Fruit fly (Drosophila melanogaster) whole organism, embryonic: ENCODE results near the gene qless.
A peak's percentile ranks its signal among the peaks of the same experiment; 100 is the strongest.

Source experiments
- CG10959 ChIP-seq: fragments of 200-800 bp; sonication (Bioruptor generic); IDR thresholded peaks from 2 replicates; pipeline ENCODE4 v1.3.6; 2022; ENCODE audit warnings: missing biosample characterization, missing genetic modification characterization
- CG11560 ChIP-seq: fragments of 200-800 bp; sonication (Bioruptor generic); IDR thresholded peaks from 3 replicates; pipeline ENCODE4 v1.3.6; 2022; ENCODE audit warnings: missing biosample characterization, missing genetic modification characterization
- CG12236 ChIP-seq: fragments of 200-800 bp; sonication (Bioruptor generic); optimal IDR thresholded peaks from 2 replicates; lab custom pipeline; 2016; ENCODE audit warnings: missing biosample characterization, missing genetic modification characterization
- CG12299 ChIP-seq: fragments of 200-800 bp; sonication (Bioruptor generic); optimal IDR thresholded peaks from 2 replicates; lab custom pipeline; 2018; ENCODE audit warnings: missing biosample characterization, mild to moderate bottlenecking, missing genetic modification characterization
- CG12659 ChIP-seq: fragments of 200-800 bp; sonication (Bioruptor generic); optimal IDR thresholded peaks from 3 replicates; lab custom pipeline; 2017; ENCODE audit warnings: mild to moderate bottlenecking, missing biosample characterization, missing genetic modification reagents, missing genetic modification characterization
- CG13287 ChIP-seq: fragments of 200-800 bp; sonication (Bioruptor generic); IDR thresholded peaks from 2 replicates; pipeline ENCODE4 v1.3.6; 2022; ENCODE audit warnings: missing biosample characterization, missing genetic modification characterization; ENCODE audit not compliant: partially characterized antibody
- CG13424 ChIP-seq: fragments of 200-800 bp; sonication (Bioruptor generic); optimal IDR thresholded peaks from 2 replicates; lab custom pipeline; 2019; ENCODE audit warnings: missing biosample characterization, mild to moderate bottlenecking, missing genetic modification characterization, moderate library complexity
- CG14050 ChIP-seq: fragments of 200-800 bp; sonication (Bioruptor generic); IDR thresholded peaks from 3 replicates; pipeline ENCODE4 v1.3.6; 2022; ENCODE audit warnings: missing biosample characterization, missing genetic modification characterization
- CG15696 ChIP-seq: fragments of 200-800 bp; sonication (Bioruptor generic); optimal IDR thresholded peaks from 2 replicates; lab custom pipeline; 2019; ENCODE audit warnings: missing biosample characterization, mild to moderate bottlenecking, missing genetic modification characterization, moderate library complexity
- CG18599 ChIP-seq: fragments of 200-800 bp; sonication (Bioruptor generic); optimal IDR thresholded peaks from 3 replicates; lab custom pipeline; 2017; ENCODE audit warnings: missing biosample characterization, missing genetic modification characterization, mild to moderate bottlenecking, moderate library complexity, missing genetic modification reagents
- CG18619 ChIP-seq: fragments of 200-800 bp; sonication (Bioruptor generic); optimal IDR thresholded peaks from 3 replicates; lab custom pipeline; 2017; ENCODE audit warnings: missing biosample characterization, mild to moderate bottlenecking, missing genetic modification characterization
- CG2116 ChIP-seq: fragments of 200-800 bp; sonication (Bioruptor generic); optimal IDR thresholded peaks from 3 replicates; lab custom pipeline; 2018; ENCODE audit warnings: missing biosample characterization, mild to moderate bottlenecking, missing genetic modification characterization
- CG31388 ChIP-seq: fragments of 200-800 bp; sonication (Bioruptor generic); optimal IDR thresholded peaks from 2 replicates; lab custom pipeline; 2016; ENCODE audit warnings: missing biosample characterization, missing genetic modification characterization
- CG32767 ChIP-seq: fragments of 200-800 bp; sonication (Bioruptor generic); IDR thresholded peaks from 2 replicates; pipeline ENCODE4 v1.3.6; 2022; ENCODE audit warnings: missing biosample characterization, missing genetic modification characterization
- CG3995 ChIP-seq: fragments of 200-800 bp; sonication (Bioruptor generic); optimal IDR thresholded peaks from 3 replicates; lab custom pipeline; 2016; ENCODE audit warnings: missing biosample characterization, missing genetic modification characterization
- CG4328 ChIP-seq: fragments of 200-800 bp; sonication (Bioruptor generic); optimal IDR thresholded peaks from 3 replicates; lab custom pipeline; 2017; ENCODE audit warnings: missing biosample characterization, missing genetic modification reagents, missing genetic modification characterization
- CG5953 ChIP-seq: fragments of 200-800 bp; sonication (Bioruptor generic); IDR thresholded peaks from 2 replicates; pipeline ENCODE4 v1.3.6; 2022; ENCODE audit warnings: missing biosample characterization, missing genetic modification characterization
- CG7556 ChIP-seq: fragments of 200-800 bp; sonication (Bioruptor generic); optimal IDR thresholded peaks from 2 replicates; lab custom pipeline; 2017; ENCODE audit warnings: missing biosample characterization, mild to moderate bottlenecking, missing genetic modification characterization
- CG9437 ChIP-seq: fragments of 200-800 bp; sonication (Bioruptor generic); optimal IDR thresholded peaks from 2 replicates; lab custom pipeline; 2018; ENCODE audit warnings: missing biosample characterization, mild to moderate bottlenecking, missing genetic modification characterization
- Doc3 ChIP-seq: fragments of 200-800 bp; sonication (Bioruptor generic); IDR thresholded peaks from 3 replicates; pipeline ENCODE4 v1.3.6; 2022; ENCODE audit warnings: missing biosample characterization, missing genetic modification characterization; ENCODE audit not compliant: partially characterized antibody
- E2f1 ChIP-seq: fragments of 200-800 bp; sonication (Bioruptor generic); IDR thresholded peaks from 2 replicates; pipeline ENCODE4 v1.3.6; 2022; ENCODE audit warnings: missing biosample characterization, missing genetic modification characterization
- Elba2 ChIP-seq: fragments of 200-800 bp; sonication (Bioruptor generic); optimal IDR thresholded peaks from 3 replicates; lab custom pipeline; 2016; ENCODE audit warnings: missing biosample characterization, missing genetic modification characterization
- HmgZ ChIP-seq: fragments of 200-800 bp; sonication (Bioruptor generic); optimal IDR thresholded peaks from 2 replicates; lab custom pipeline; 2018; ENCODE audit warnings: missing biosample characterization, mild to moderate bottlenecking, missing genetic modification characterization
- Hr51 ChIP-seq, 2 experiments: fragments of 200-800 bp; sonication (Bioruptor generic); optimal IDR thresholded peaks; 2 replicates in 1 of 2; 3 replicates in 1 of 2; lab custom pipeline; 2016 to 2018; ENCODE audit warnings: missing biosample characterization in 2 of 2, missing genetic modification characterization in 2 of 2, mild to moderate bottlenecking in 1 of 2, moderate library complexity in 1 of 2
- Nf-YC ChIP-seq: fragments of 200-800 bp; optimal IDR thresholded peaks from 3 replicates; lab custom pipeline; 2019; ENCODE audit warnings: missing biosample characterization, mild to moderate bottlenecking, missing genetic modification characterization, moderate library complexity
- Oli ChIP-seq: fragments of 200-800 bp; sonication (Bioruptor generic); optimal IDR thresholded peaks from 2 replicates; lab custom pipeline; 2018; ENCODE audit warnings: missing biosample characterization, mild to moderate bottlenecking, missing genetic modification characterization, moderate library complexity
- Scr ChIP-seq: fragments of 200-800 bp; sonication (Bioruptor generic); IDR thresholded peaks from 2 replicates; pipeline ENCODE4 v1.3.6; 2022; ENCODE audit warnings: missing biosample characterization, missing genetic modification characterization; ENCODE audit not compliant: partially characterized antibody
- TFAM ChIP-seq: fragments of 200-800 bp; sonication (Bioruptor generic); optimal IDR thresholded peaks from 2 replicates; lab custom pipeline; 2017; ENCODE audit warnings: missing biosample characterization, missing genetic modification characterization, inconsistent platforms
- bbx ChIP-seq: fragments of 200-800 bp; sonication (Bioruptor generic); IDR thresholded peaks from 2 replicates; pipeline ENCODE4 v1.3.6; 2022; ENCODE audit warnings: missing biosample characterization, missing genetic modification characterization; ENCODE audit not compliant: partially characterized antibody
- ci ChIP-seq: fragments of 200-800 bp; sonication (Bioruptor generic); IDR thresholded peaks from 3 replicates; pipeline ENCODE4 v1.3.6; 2022; ENCODE audit warnings: missing biosample characterization, missing genetic modification characterization
- croc ChIP-seq: fragments of 200-800 bp; sonication (Bioruptor generic); conservative IDR thresholded peaks from 3 replicates; pipeline ENCODE4 v1.3.6; 2022; ENCODE audit warnings: missing biosample characterization, missing genetic modification characterization
- da ChIP-seq: fragments of 200-800 bp; sonication (Bioruptor generic); optimal IDR thresholded peaks from 2 replicates; lab custom pipeline; 2016; ENCODE audit warnings: missing biosample characterization, missing genetic modification characterization
- dan ChIP-seq: fragments of 200-800 bp; sonication (Bioruptor generic); IDR thresholded peaks from 2 replicates; pipeline ENCODE4 v1.3.6; 2022; ENCODE audit warnings: missing biosample characterization, missing genetic modification characterization
- dati ChIP-seq: fragments of 200-800 bp; sonication (Bioruptor generic); IDR thresholded peaks from 2 replicates; pipeline ENCODE4 v1.3.6; 2022; ENCODE audit warnings: missing biosample characterization, missing genetic modification characterization
- exex ChIP-seq: fragments of 200-800 bp; sonication (Bioruptor generic); optimal IDR thresholded peaks from 4 replicates; lab custom pipeline; 2018; ENCODE audit warnings: missing biosample characterization, mild to moderate bottlenecking, missing genetic modification characterization, moderate library complexity
- fd64A ChIP-seq: fragments of 200-800 bp; sonication (Bioruptor generic); optimal IDR thresholded peaks from 3 replicates; lab custom pipeline; 2018; ENCODE audit warnings: missing biosample characterization, mild to moderate bottlenecking, missing genetic modification characterization
- grn ChIP-seq: fragments of 200-800 bp; sonication (Bioruptor generic); optimal IDR thresholded peaks from 3 replicates; lab custom pipeline; 2017; ENCODE audit warnings: missing biosample characterization, missing genetic modification characterization
- gsb ChIP-seq: fragments of 200-800 bp; sonication (Bioruptor generic); IDR thresholded peaks from 2 replicates; pipeline ENCODE4 v1.3.6; 2022; ENCODE audit warnings: missing biosample characterization, missing genetic modification characterization
- gsb-n ChIP-seq: fragments of 200-800 bp; sonication (Bioruptor generic); optimal IDR thresholded peaks from 3 replicates; lab custom pipeline; 2018; ENCODE audit warnings: missing biosample characterization, mild to moderate bottlenecking, missing genetic modification characterization
- ind ChIP-seq: fragments of 200-800 bp; sonication (Bioruptor generic); optimal IDR thresholded peaks from 3 replicates; lab custom pipeline; 2016; ENCODE audit warnings: missing biosample characterization, missing genetic modification characterization
- insv ChIP-seq, 2 experiments: fragments of 200-800 bp; sonication (Bioruptor generic); optimal IDR thresholded peaks; 3 replicates each; lab custom pipeline; 2016 to 2018; ENCODE audit warnings: missing biosample characterization in 2 of 2, missing genetic modification characterization in 2 of 2
- inv ChIP-seq: fragments of 200-800 bp; sonication (Bioruptor generic); IDR thresholded peaks from 2 replicates; pipeline ENCODE4 v1.3.6; 2022; ENCODE audit warnings: missing biosample characterization, missing genetic modification characterization; ENCODE audit not compliant: partially characterized antibody
- kay ChIP-seq: fragments of 200-800 bp; sonication (Bioruptor generic); optimal IDR thresholded peaks from 2 replicates; lab custom pipeline; 2016; ENCODE audit warnings: missing biosample characterization, missing genetic modification characterization
- knrl ChIP-seq: fragments of 200-800 bp; sonication (Bioruptor generic); IDR thresholded peaks from 3 replicates; pipeline ENCODE4 v1.3.6; 2022; ENCODE audit warnings: missing biosample characterization, missing genetic modification characterization; ENCODE audit not compliant: partially characterized antibody
- lov ChIP-seq, 2 experiments: fragments of 200-800 bp in 1 of 2; fragments of >200 bp in 1 of 2; sonication (Bioruptor generic) in 1 of 2; IDR thresholded peaks in 1 of 2; optimal IDR thresholded peaks in 1 of 2; 2 replicates in 1 of 2; 3 replicates in 1 of 2; pipeline versions ENCODE4 v1.3.6 to Lab custom; 2017 to 2022; ENCODE audit warnings: missing biosample characterization in 1 of 2, missing genetic modification characterization in 1 of 2
- mam ChIP-seq: fragments of 200-800 bp; sonication (Bioruptor generic); optimal IDR thresholded peaks from 3 replicates; lab custom pipeline; 2016; ENCODE audit warnings: missing biosample characterization, missing genetic modification characterization
- peb ChIP-seq: fragments of 200-800 bp; sonication (Bioruptor generic); IDR thresholded peaks from 2 replicates; pipeline ENCODE4 v1.3.6; 2022; ENCODE audit warnings: missing biosample characterization, missing genetic modification characterization
- sens ChIP-seq: fragments of 200-800 bp; sonication (Bioruptor generic); peaks from one replicate; lab custom pipeline; 2016; ENCODE audit warnings: missing biosample characterization, missing genetic modification characterization
- ttk ChIP-seq: fragments of 200-800 bp; sonication (Bioruptor generic); IDR thresholded peaks from 2 replicates; pipeline ENCODE4 v2.1.2; 2022; ENCODE audit warnings: missing biosample characterization, missing genetic modification characterization
- zf30C ChIP-seq: fragments of 200-800 bp; sonication (Bioruptor generic); optimal IDR thresholded peaks from 3 replicates; lab custom pipeline; 2018; ENCODE audit warnings: missing biosample characterization, mild to moderate bottlenecking, missing genetic modification characterization
- zfh2 ChIP-seq: fragments of 200-800 bp; sonication (Bioruptor generic); optimal IDR thresholded peaks from 2 replicates; lab custom pipeline; 2016; ENCODE audit warnings: missing biosample characterization, missing genetic modification characterization

Gene qless

DNA sequence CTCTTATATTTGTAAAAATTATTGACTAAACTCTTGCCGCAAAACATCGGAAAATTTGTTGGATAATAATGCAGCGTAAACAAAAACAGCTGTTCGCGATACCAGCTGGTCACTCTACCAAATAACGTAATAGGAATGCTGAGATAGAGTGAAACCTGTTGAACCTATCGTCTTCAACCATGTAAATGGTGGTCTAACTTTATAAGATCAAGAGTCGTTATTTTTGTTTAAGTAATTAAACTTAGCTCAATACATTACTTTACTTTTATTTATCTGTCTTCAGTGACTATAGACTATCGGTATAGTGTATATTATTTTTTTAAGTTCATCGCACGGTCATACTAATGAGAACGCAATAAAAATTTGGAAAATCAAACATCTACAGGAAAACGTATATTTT is 2.4 kb upstream of the qless start, which contains the start of the genes CG1750 and spn-F (continued):
- TF ChIP-seq sens (GFP tag; lab: Kevin White, UChicago) (peak; percentile 60), CG10959 (GFP tag; lab: Robert Waterston, UW) (no peak), gsb (GFP tag; lab: Robert Waterston, UW) (no peak), zf30C (no peak), TFAM (GFP tag; lab: Kevin White, UChicago) (no peak), fd64A (GFP tag; lab: Kevin White, UChicago) (no peak), inv (peak; percentile 56), CG18599 (no peak), CG5953 (GFP tag; lab: Robert Waterston, UW) (no peak), CG11560 (tag; lab: Robert Waterston, UW) (no peak), Elba2 (peak; percentile 66), kay (GFP tag; lab: Kevin White, UChicago) (no peak), croc (GFP tag; lab: Robert Waterston, UW) (no peak), ci (GFP tag; lab: Robert Waterston, UW) (no peak), gsb-n (tag; lab: Kevin White, UChicago) (peak; percentile 54), CG15696 (tag; lab: Kevin White, UChicago) (no peak), CG2116 (GFP tag; lab: Kevin White, UChicago) (peak; percentile 45), insv (GFP tag; optimal IDR thresholded peaks at IDR 0.05; lab: Kevin White, UChicago) (no peak), CG12659 (GFP tag; lab: Kevin White, UChicago) (peak; percentile 30), exex (no peak), CG14050 (GFP tag; lab: Robert Waterston, UW) (no peak), CG13287 (GFP tag; lab: Robert Waterston, UW) (peak; percentile 82), ttk (no peak), Doc3 (GFP tag; lab: Robert Waterston, UW) (peak; percentile 76), ind (GFP tag; lab: Kevin White, UChicago) (no peak), CG9437 (peak; percentile 99), dati (GFP tag; lab: Robert Waterston, UW) (no peak), peb (GFP tag; lab: Robert Waterston, UW) (no peak), mam (GFP tag; lab: Kevin White, UChicago) (no peak), Oli (no peak), CG13424 (tag; lab: Kevin White, UChicago) (peak; percentile 20), da (GFP tag; lab: Kevin White, UChicago) (no peak), CG7556 (no peak), CG12236 (GFP tag; lab: Kevin White, UChicago) (no peak), CG32767 (no peak), dan (GFP tag; lab: Robert Waterston, UW) (no peak), CG3995 (peak; percentile 84), CG18619 (no peak), grn (GFP tag; lab: Kevin White, UChicago) (no peak), Scr (GFP tag; lab: Robert Waterston, UW) (peak; percentile 78), knrl (GFP tag; lab: Robert Waterston, UW) (peak; percentile 71; the same call in 2 of the 3 replicates), CG4328 (GFP tag; lab: Kevin White, UChicago) (no peak), lov (optimal IDR thresholded peaks at IDR 0.05; lab: Kevin White, UChicago) (no peak), lov (GFP tag; IDR thresholded peaks at IDR 0.05; lab: Robert Waterston, UW) (no peak), zfh2 (no peak), Hr51 (GFP tag; optimal IDR thresholded peaks at IDR 0.05; lab: Kevin White, UChicago) (no peak), Nf-YC (no peak), E2f1 (GFP tag; lab: Robert Waterston, UW) (no peak), bbx (GFP tag; lab: Robert Waterston, UW) (peak; percentile 48; the same call in 1 of the 2 replicates), CG12299 (tag; lab: Kevin White, UChicago) (no peak), CG31388 (GFP tag; lab: Kevin White, UChicago) (no peak), HmgZ (tag; lab: Kevin White, UChicago) (peak; percentile 39)
